Fruit fly (Drosophila melanogaster): Measurements from ENCODE around the gene UGP.

- no peak for TF ChIP-seq fd96Ca (GFP tag; IDR thresholded peaks at IDR 0.05)
- no peak for TF ChIP-seq CG12605 (GFP tag; IDR thresholded peaks at IDR 0.05)
- no peak for TF ChIP-seq gl (tag; optimal IDR thresholded peaks at IDR 0.05)
- TF ChIP-seq CG8301 (tag; optimal IDR thresholded peaks at IDR 0.05) = no peak
Measured at dm6 chr3L:9376573-9376972, 17.8 kb upstream of the UGP start.
